Worm (Caenorhabditis elegans) whole organism, L4/young adult: ENCODE results near the gene idpb-3.

Source experiments
- W03F9.2 ChIP-seq: fragments of 150-350 bp; optimal IDR thresholded peaks from 2 replicates; lab custom pipeline; 2014; ENCODE audit warnings: missing biosample characterization, missing genetic modification characterization
- dao-5 ChIP-seq: sonication (generic microtip); optimal IDR thresholded peaks from 2 replicates; lab custom pipeline; 2016; ENCODE audit warnings: missing genotype, missing genetic modification characterization, moderate library complexity, missing compliant biosample characterization
- him-1 ChIP-seq: sonication (generic microtip); optimal IDR thresholded peaks from 2 replicates; lab custom pipeline; 2016; ENCODE audit warnings: missing genotype, missing genetic modification reagents, missing genetic modification characterization, missing compliant biosample characterization

- TF ChIP-seq W03F9.2 (tag; lab: Kevin White, UChicago) (no peak), him-1 (tag; lab: Kevin White, UChicago) (no peak), dao-5 (tag; lab: Kevin White, UChicago) (no peak)
Measured at ce11 chrII:5086143-5086542, 15.5 kb downstream of the idpb-3 start.
